Worm (Caenorhabditis elegans) whole organism, L1 larva: ENCODE data around the gene srb-18.
"Not testable (repeated sequence)": the region's sequence is repeated elsewhere in the genome, so short reads cannot be mapped to it uniquely, and the experiment has no call there.

ENCODE experiments used
- alr-1 ChIP-seq: fragments of 200-800 bp; sonication (Bioruptor generic); optimal IDR thresholded peaks from 2 replicates; lab custom pipeline; 2018; ENCODE audit warnings: borderline replicate concordance, mild to moderate bottlenecking, missing genetic modification characterization, missing compliant biosample characterization
- ama-1 ChIP-seq: fragments of 150-350 bp; optimal IDR thresholded peaks from 2 replicates; lab custom pipeline; 2014
- blmp-1 ChIP-seq: fragments of 150-350 bp; optimal IDR thresholded peaks from 2 replicates; lab custom pipeline; 2014; ENCODE audit warnings: missing biosample characterization, missing genetic modification characterization
- ceh-63 ChIP-seq: fragments of 200-800 bp; sonication (Bioruptor generic); optimal IDR thresholded peaks from 2 replicates; lab custom pipeline; 2018; ENCODE audit warnings: mild to moderate bottlenecking, missing genetic modification characterization, missing compliant biosample characterization
- dsc-1 ChIP-seq: sonication (generic microtip); optimal IDR thresholded peaks from 2 replicates; lab custom pipeline; 2016; ENCODE audit warnings: mild to moderate bottlenecking, missing genetic modification characterization, missing compliant biosample characterization
- efl-1 ChIP-seq, 4 experiments: fragments of 150-350 bp; optimal IDR thresholded peaks in 3 of 4; peaks in 1 of 4; 1 replicate in 1 of 4; 2 replicates in 3 of 4; lab custom pipeline; 2014; ENCODE audit warnings: missing biosample characterization in 2 of 4, missing genetic modification characterization in 2 of 4, missing genetic modification reagents in 2 of 4
- egl-13 ChIP-seq: sonication (generic microtip); optimal IDR thresholded peaks from 2 replicates; lab custom pipeline; 2016; ENCODE audit warnings: missing genotype, missing genetic modification reagents, missing genetic modification characterization, missing compliant biosample characterization
- elt-2 ChIP-seq: sonication (generic microtip); optimal IDR thresholded peaks from 2 replicates; lab custom pipeline; 2016; ENCODE audit warnings: missing genetic modification characterization, mild to moderate bottlenecking, inconsistent platforms, missing compliant biosample characterization, missing genetic modification reagents
- fkh-8 ChIP-seq: sonication (generic microtip); optimal IDR thresholded peaks from 2 replicates; lab custom pipeline; 2016; ENCODE audit warnings: mild to moderate bottlenecking, missing genetic modification characterization, missing compliant biosample characterization
- grh-1 ChIP-seq: fragments of 200-800 bp; sonication (Bioruptor generic); IDR thresholded peaks from 2 replicates; pipeline ENCODE4 v1.3.6; 2022; ENCODE audit warnings: missing genetic modification reagents, missing genetic modification characterization, missing compliant biosample characterization
- hlh-17 ChIP-seq: fragments of 200-800 bp; sonication (Bioruptor generic); optimal IDR thresholded peaks from 2 replicates; lab custom pipeline; 2018; ENCODE audit warnings: missing genetic modification characterization, mild to moderate bottlenecking, missing compliant biosample characterization, moderate library complexity, borderline replicate concordance
- jun-1 ChIP-seq: fragments of 150-350 bp; optimal IDR thresholded peaks from 2 replicates; lab custom pipeline; 2014; ENCODE audit warnings: missing biosample characterization, missing genetic modification reagents, missing genetic modification characterization
- lin-13 ChIP-seq: fragments of 150-350 bp; optimal IDR thresholded peaks from 2 replicates; lab custom pipeline; 2014; ENCODE audit warnings: missing biosample characterization, missing genetic modification reagents, missing genetic modification characterization
- lin-14 ChIP-seq: fragments of 200-800 bp; sonication (Bioruptor generic); optimal IDR thresholded peaks from 2 replicates; lab custom pipeline; 2018; ENCODE audit warnings: mild to moderate bottlenecking, missing genetic modification characterization, moderate library complexity, missing compliant biosample characterization
- lin-35 ChIP-seq, 2 experiments: fragments of 150-350 bp; optimal IDR thresholded peaks; 2 replicates each; lab custom pipeline; 2014; ENCODE audit warnings: missing biosample characterization in 2 of 2, missing genetic modification characterization in 2 of 2, missing genetic modification reagents in 2 of 2
- lir-3 ChIP-seq: sonication (generic microtip); optimal IDR thresholded peaks from 2 replicates; lab custom pipeline; 2016; ENCODE audit warnings: mild to moderate bottlenecking, missing genetic modification characterization, moderate library complexity, missing compliant biosample characterization; ENCODE audit not compliant: poor library complexity
- mdl-1 ChIP-seq, 2 experiments: fragments of 150-350 bp; optimal IDR thresholded peaks; 2 replicates each; lab custom pipeline; 2014 to 2017; ENCODE audit warnings: missing biosample characterization in 2 of 2, missing genetic modification characterization in 2 of 2, inconsistent platforms in 1 of 2
- mef-2 ChIP-seq: fragments of 150-350 bp; optimal IDR thresholded peaks from 2 replicates; lab custom pipeline; 2014; ENCODE audit warnings: missing biosample characterization, missing genetic modification characterization
- mep-1 ChIP-seq: fragments of 150-350 bp; optimal IDR thresholded peaks from 2 replicates; lab custom pipeline; 2014; ENCODE audit warnings: missing biosample characterization, missing genetic modification characterization
- nhr-11 ChIP-seq: fragments of 150-350 bp; optimal IDR thresholded peaks from 2 replicates; lab custom pipeline; 2014; ENCODE audit warnings: missing biosample characterization, missing genetic modification characterization
- nhr-19 ChIP-seq: fragments of 200-800 bp; sonication (Bioruptor generic); conservative IDR thresholded peaks from 2 replicates; pipeline ENCODE4 v1.3.6; 2022; ENCODE audit warnings: missing genetic modification characterization, missing compliant biosample characterization
- nhr-20 ChIP-seq: sonication (generic microtip); optimal IDR thresholded peaks from 2 replicates; lab custom pipeline; 2016; ENCODE audit warnings: mild to moderate bottlenecking, missing genetic modification characterization, missing compliant biosample characterization
- nhr-237 ChIP-seq: fragments of 150-350 bp; optimal IDR thresholded peaks from 2 replicates; lab custom pipeline; 2014; ENCODE audit warnings: missing biosample characterization, missing genetic modification characterization
- nhr-71 ChIP-seq: sonication (generic microtip); optimal IDR thresholded peaks from 2 replicates; lab custom pipeline; 2016; ENCODE audit warnings: mild to moderate bottlenecking, missing genetic modification characterization, moderate library complexity, missing compliant biosample characterization
- nhr-76 ChIP-seq: sonication (generic microtip); optimal IDR thresholded peaks from 2 replicates; lab custom pipeline; 2017; ENCODE audit warnings: missing biosample characterization, missing genetic modification characterization
- nhr-85 ChIP-seq: sonication (generic microtip); peaks from one replicate; lab custom pipeline; 2016; ENCODE audit warnings: missing genetic modification characterization, inconsistent platforms, missing compliant biosample characterization
- nhr-90 ChIP-seq: sonication (generic microtip); optimal IDR thresholded peaks from 2 replicates; lab custom pipeline; 2016; ENCODE audit warnings: mild to moderate bottlenecking, missing genetic modification characterization, missing compliant biosample characterization; ENCODE audit not compliant: poor library complexity
- pqm-1 ChIP-seq: sonication (generic microtip); optimal IDR thresholded peaks from 3 replicates; lab custom pipeline; 2017; ENCODE audit warnings: missing biosample characterization, missing genetic modification characterization
- skn-1 ChIP-seq: fragments of 150-350 bp; optimal IDR thresholded peaks from 2 replicates; lab custom pipeline; 2014; ENCODE audit warnings: missing biosample characterization, missing genetic modification characterization
- sox-4 ChIP-seq: sonication (generic microtip); optimal IDR thresholded peaks from 2 replicates; lab custom pipeline; 2016; ENCODE audit warnings: missing genetic modification characterization, missing compliant biosample characterization
- swsn-7 ChIP-seq: sonication (generic microtip); optimal IDR thresholded peaks from 2 replicates; lab custom pipeline; 2016; ENCODE audit warnings: missing genetic modification characterization, missing compliant biosample characterization
- tlp-1 ChIP-seq: fragments of 150-350 bp; optimal IDR thresholded peaks from 2 replicates; lab custom pipeline; 2014; ENCODE audit warnings: missing biosample characterization, missing genetic modification characterization

Gene srb-18

DNA sequence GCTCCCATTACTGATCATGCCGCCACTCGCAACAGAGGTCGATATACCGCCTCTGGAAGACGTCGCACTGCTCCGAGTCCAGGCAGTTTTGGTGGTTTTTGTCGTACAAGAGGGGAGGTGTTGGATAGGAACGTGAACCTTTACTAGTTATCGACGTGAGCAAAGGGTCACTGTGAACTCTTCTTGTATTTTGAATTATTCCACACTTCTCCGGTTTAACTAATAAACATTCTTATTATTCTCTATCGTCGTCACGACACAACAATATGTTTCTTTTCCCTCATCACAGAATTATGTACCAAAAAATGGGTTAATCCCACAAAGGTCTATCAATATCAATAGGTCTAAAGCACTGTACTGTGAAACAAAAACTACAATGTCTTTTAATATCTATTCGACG is 3.6 kb upstream of the srb-18 start, which contains the start of gene nhr-171:
TSS of gene nhr-171 (plus strand) at position 301 of the 400 bp plus-strand sequence.
- not testable (repeated sequence) for TF ChIP-seq lir-3, mef-2, nhr-76 (tag; lab: Kevin White, UChicago)

DNA sequence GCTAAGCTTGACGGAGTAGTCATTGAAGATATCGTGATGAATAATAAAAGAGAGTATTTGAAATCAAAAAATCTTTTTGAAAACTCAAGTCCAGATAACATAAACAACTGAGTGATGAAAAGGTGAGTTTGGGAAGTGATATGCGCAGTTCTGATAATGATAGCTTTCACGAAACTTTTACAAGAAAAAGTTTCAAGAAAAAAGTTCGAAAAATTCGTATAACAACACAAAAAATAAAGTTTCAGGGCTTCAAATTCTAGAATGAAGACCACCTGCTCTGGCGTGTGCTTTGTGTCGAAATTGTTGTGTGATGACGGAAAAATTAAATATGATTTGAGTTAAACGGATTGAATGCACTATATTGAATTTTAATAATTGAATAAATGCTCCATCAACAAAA is 5.0 kb downstream of the srb-18 start, which contains the start of gene srb-19:
TSS of gene srb-19 (minus strand) at position 101 of the 400 bp plus-strand sequence.
- peak; percentile 1 for TF ChIP-seq fkh-8 (tag; lab: Kevin White, UChicago)
- TF ChIP-seq lin-13 (GFP tag; lab: Kevin White, UChicago) = no peak
- TF ChIP-seq nhr-237 (tag; lab: Kevin White, UChicago) = no peak
- TF ChIP-seq mdl-1 (tag; optimal IDR thresholded peaks at IDR 0.05; lab: Kevin White, UChicago) = no peak
- TF ChIP-seq mef-2 (tag; lab: Kevin White, UChicago) = no peak
- TF ChIP-seq sox-4 (tag; lab: Kevin White, UChicago) = no peak
- no peak for TF ChIP-seq ama-1 (lab: Kevin White, UChicago)
- TF ChIP-seq grh-1 (GFP tag; lab: Robert Waterston, UW) = no peak
- TF ChIP-seq pqm-1 (tag; lab: Kevin White, UChicago) = no peak
- no peak for TF ChIP-seq tlp-1 (tag; lab: Kevin White, UChicago)
- TF ChIP-seq nhr-71 = peak; percentile 26
- no peak for TF ChIP-seq nhr-90
- no peak for TF ChIP-seq nhr-85
- no peak for TF ChIP-seq ceh-63 (GFP tag; lab: Kevin White, UChicago)

DNA sequence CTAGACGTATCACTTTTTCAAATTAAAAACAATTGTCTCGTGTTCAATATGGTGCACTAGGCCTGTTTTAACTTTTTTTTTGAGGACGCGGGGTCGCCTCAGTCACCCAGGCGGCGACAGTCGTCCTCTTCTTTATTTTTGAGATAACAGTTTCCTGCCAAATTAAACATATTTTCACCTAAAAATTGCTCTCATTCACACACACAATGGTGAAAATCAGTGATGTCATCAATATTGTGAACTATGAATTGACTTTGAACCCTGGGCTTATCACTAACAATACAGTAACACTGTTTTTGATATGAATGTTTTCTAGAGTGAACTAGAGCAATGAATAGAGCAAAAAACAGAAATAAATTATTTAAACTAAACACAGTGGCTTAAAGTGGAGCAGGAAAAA is 6.3 kb downstream of the srb-18 start:
- TF ChIP-seq elt-2 (tag; lab: Kevin White, UChicago) = peak; percentile 75
- TF ChIP-seq jun-1 (tag; lab: Kevin White, UChicago) = no peak

DNA sequence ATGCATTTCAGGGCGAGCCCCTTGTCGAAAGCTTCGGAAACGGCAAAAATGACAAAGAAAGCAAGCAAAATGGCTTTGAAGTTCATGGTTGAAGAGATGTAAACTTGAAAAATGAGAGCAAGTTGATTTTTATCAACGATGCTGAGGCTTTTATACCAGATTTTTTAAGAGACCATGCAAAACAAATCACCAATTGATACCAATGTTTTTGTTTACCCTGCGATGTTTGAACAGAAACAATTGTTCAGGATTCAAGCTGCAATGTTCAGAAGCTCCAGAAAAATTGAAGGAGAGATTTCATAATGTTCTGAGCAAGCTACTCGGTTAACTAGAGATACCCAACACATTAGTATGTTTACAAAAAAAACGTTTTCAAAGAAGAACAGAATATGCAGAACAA is 7.2 kb downstream of the srb-18 start, which contains the start of gene C54F6.15:
TSS of gene C54F6.15 (minus strand) at position 101 of the 400 bp plus-strand sequence.
- TF ChIP-seq mef-2 (tag; lab: Kevin White, UChicago) (no peak), nhr-20 (tag; lab: Kevin White, UChicago) (no peak), nhr-19 (GFP tag; lab: Robert Waterston, UW) (no peak), hlh-17 (GFP tag; lab: Kevin White, UChicago) (no peak), blmp-1 (tag; lab: Kevin White, UChicago) (no peak), mep-1 (tag; lab: Kevin White, UChicago) (no peak)
- TF ChIP-seq, all 84 proteins: peak for 0

DNA sequence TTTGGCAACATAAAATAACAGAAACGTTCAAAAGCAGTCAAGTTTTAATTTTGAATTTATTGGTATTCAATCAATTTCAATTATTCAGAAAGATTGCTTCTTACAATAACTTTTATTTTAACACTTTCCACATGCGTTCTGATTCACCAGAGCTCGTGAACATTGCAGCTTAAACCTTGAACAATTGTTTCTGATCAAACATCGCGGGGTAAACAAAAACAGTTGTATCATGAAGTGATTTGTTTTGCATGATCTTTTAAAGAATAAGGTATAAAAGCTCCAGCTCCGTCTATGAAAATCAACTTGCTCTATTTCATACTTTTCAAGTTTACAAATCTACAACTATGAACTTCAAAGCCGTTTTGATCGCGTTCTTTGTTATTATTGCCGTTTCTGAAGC is 8.4 kb downstream of the srb-18 start, which contains the start of gene C54F6.6:
TSS of gene C54F6.6 (plus strand) at position 301 of the 400 bp plus-strand sequence.
- no peak for TF ChIP-seq skn-1
- no peak for TF ChIP-seq lin-14 (GFP tag; lab: Kevin White, UChicago)
- TF ChIP-seq swsn-7 (tag; lab: Kevin White, UChicago) = no peak
- TF ChIP-seq alr-1 = no peak
- TF ChIP-seq nhr-237 (tag; lab: Kevin White, UChicago) = no peak
- TF ChIP-seq lin-35 (GFP tag; optimal IDR thresholded peaks at IDR 0.05; lab: Kevin White, UChicago) = no peak
- no peak for TF ChIP-seq dsc-1 (tag; lab: Kevin White, UChicago)
- no peak for TF ChIP-seq jun-1 (tag; lab: Kevin White, UChicago)
- no peak for TF ChIP-seq nhr-11 (tag; lab: Kevin White, UChicago)
- TF ChIP-seq, all 84 proteins: peak for 0

DNA sequence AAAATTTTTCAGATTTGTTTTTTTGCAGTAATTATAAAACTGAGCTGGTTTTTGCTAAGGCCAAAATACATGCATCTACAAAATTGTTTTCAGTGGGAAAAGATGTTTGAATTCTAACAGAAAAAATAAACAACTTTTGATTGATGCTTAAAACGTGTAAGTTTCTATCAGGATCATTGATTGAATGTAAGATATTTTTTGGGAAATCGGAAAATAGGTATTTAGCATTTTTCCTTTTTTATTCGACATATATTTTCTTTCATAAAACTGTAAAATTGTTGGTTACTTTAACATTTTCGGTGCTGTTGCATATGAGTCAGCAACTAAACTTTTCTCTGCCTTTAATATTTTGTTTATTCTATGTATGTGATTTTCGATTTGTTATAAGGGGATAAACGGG is 9.4 kb downstream of the srb-18 start, which contains the start of gene C54F6.20:
TSS of gene C54F6.20 (plus strand) at position 301 of the 400 bp plus-strand sequence.
- TF ChIP-seq egl-13 (tag; lab: Kevin White, UChicago) (no peak), efl-1 (optimal IDR thresholded peaks at IDR 0.05; lab: Kevin White, UChicago) (no peak), efl-1 (GFP tag; optimal IDR thresholded peaks at IDR 0.05 in 1 of 2; lab: Kevin White, UChicago) (peak in 1 of 2 experiments; percentile 54)
